Fruit fly (Drosophila melanogaster) whole organism, embryonic: ENCODE data around the gene CG44174.
A peak's percentile ranks its signal among the peaks of the same experiment; 100 is the strongest.

Experiments used
- ATbp ChIP-seq: fragments of 200-800 bp; sonication (Bioruptor generic); optimal IDR thresholded peaks from 2 replicates; lab custom pipeline; 2017; ENCODE audit warnings: missing biosample characterization, mild to moderate bottlenecking, missing genetic modification characterization, missing genetic modification reagents
- Antp ChIP-seq: fragments of 200-800 bp; sonication (Bioruptor generic); optimal IDR thresholded peaks from 3 replicates; lab custom pipeline; 2016; ENCODE audit warnings: missing biosample characterization, missing genetic modification characterization
- CG10431 ChIP-seq: fragments of 200-800 bp; sonication (Bioruptor generic); optimal IDR thresholded peaks from 3 replicates; lab custom pipeline; 2018; ENCODE audit warnings: missing biosample characterization, mild to moderate bottlenecking, missing genetic modification characterization
- CG10462 ChIP-seq: fragments of 200-800 bp; sonication (Bioruptor generic); optimal IDR thresholded peaks from 2 replicates; lab custom pipeline; 2016; ENCODE audit warnings: missing biosample characterization, missing genetic modification characterization
- CG11696 ChIP-seq: fragments of 200-800 bp; sonication (Bioruptor generic); IDR thresholded peaks from 2 replicates; pipeline ENCODE4 v1.3.6; 2022; ENCODE audit warnings: missing biosample characterization, missing genetic modification characterization
- CG12391 ChIP-seq: fragments of 200-800 bp; sonication (Bioruptor generic); optimal IDR thresholded peaks from 3 replicates; lab custom pipeline; 2018; ENCODE audit warnings: missing biosample characterization, mild to moderate bottlenecking, missing genetic modification characterization, moderate library complexity
- CG14667 ChIP-seq: fragments of 200-800 bp; sonication (Bioruptor generic); IDR thresholded peaks from 2 replicates; pipeline ENCODE4 v1.3.6; 2022; ENCODE audit warnings: missing biosample characterization, missing genetic modification characterization
- CG15514 ChIP-seq: fragments of 200-800 bp; sonication (Bioruptor generic); optimal IDR thresholded peaks from 3 replicates; lab custom pipeline; 2017; ENCODE audit warnings: missing biosample characterization, missing genetic modification characterization, mild to moderate bottlenecking, moderate library complexity, missing genetic modification reagents
- CG18599 ChIP-seq: fragments of 200-800 bp; sonication (Bioruptor generic); optimal IDR thresholded peaks from 3 replicates; lab custom pipeline; 2017; ENCODE audit warnings: missing biosample characterization, missing genetic modification characterization, mild to moderate bottlenecking, moderate library complexity, missing genetic modification reagents
- CG2199 ChIP-seq: fragments of 200-800 bp; sonication (Bioruptor generic); IDR thresholded peaks from 3 replicates; pipeline ENCODE4 v1.3.6; 2022; ENCODE audit warnings: missing biosample characterization, missing genetic modification characterization
- CG31388 ChIP-seq: fragments of 200-800 bp; sonication (Bioruptor generic); optimal IDR thresholded peaks from 2 replicates; lab custom pipeline; 2016; ENCODE audit warnings: missing biosample characterization, missing genetic modification characterization
- CG3995 ChIP-seq: fragments of 200-800 bp; sonication (Bioruptor generic); optimal IDR thresholded peaks from 3 replicates; lab custom pipeline; 2016; ENCODE audit warnings: missing biosample characterization, missing genetic modification characterization
- CG6175 ChIP-seq: fragments of 200-800 bp; sonication (Bioruptor generic); IDR thresholded peaks from 3 replicates; pipeline ENCODE4 v1.3.6; 2022; ENCODE audit warnings: missing biosample characterization, missing genetic modification characterization
- CG8281 ChIP-seq: fragments of 200-800 bp; sonication (Bioruptor generic); optimal IDR thresholded peaks from 2 replicates; lab custom pipeline; 2018; ENCODE audit warnings: missing biosample characterization, mild to moderate bottlenecking, missing genetic modification characterization, moderate library complexity
- CG8388 ChIP-seq: fragments of 200-800 bp; sonication (Bioruptor generic); optimal IDR thresholded peaks from 2 replicates; lab custom pipeline; 2019; ENCODE audit warnings: missing biosample characterization, mild to moderate bottlenecking, missing genetic modification characterization, moderate library complexity
- CkIIα-i1 ChIP-seq: fragments of 200-800 bp; sonication (Bioruptor generic); IDR thresholded peaks from 2 replicates; pipeline ENCODE4 v1.3.6; 2022; ENCODE audit warnings: missing biosample characterization, missing genetic modification characterization
- E2f2 ChIP-seq: fragments of 200-800 bp; sonication (Bioruptor generic); IDR thresholded peaks from 2 replicates; pipeline ENCODE4 v1.3.6; 2022; ENCODE audit warnings: missing biosample characterization, missing genetic modification characterization
- H15 ChIP-seq: fragments of 200-800 bp; sonication (Bioruptor generic); IDR thresholded peaks from 3 replicates; pipeline ENCODE4 v1.3.6; 2022; ENCODE audit warnings: missing biosample characterization, missing genetic modification characterization
- HLH3B ChIP-seq: fragments of 200-800 bp; sonication (Bioruptor generic); IDR thresholded peaks from 2 replicates; pipeline ENCODE4 v1.3.6; 2022; ENCODE audit warnings: missing biosample characterization, missing genetic modification characterization
- Hr78 ChIP-seq, 2 experiments: fragments of 200-800 bp in 1 of 2; fragments of >200 bp in 1 of 2; sonication (Bioruptor generic) in 1 of 2; optimal IDR thresholded peaks; 2 replicates each; lab custom pipeline; 2017 to 2019; ENCODE audit warnings: missing biosample characterization in 2 of 2, missing genetic modification characterization in 2 of 2, mild to moderate bottlenecking in 1 of 2, moderate library complexity in 1 of 2
- Med ChIP-seq: fragments of 200-800 bp; sonication (Bioruptor generic); peaks from one replicate; lab custom pipeline; 2016; ENCODE audit warnings: missing biosample characterization, missing genetic modification characterization, mild to moderate bottlenecking, inconsistent platforms, moderate library complexity
- Opbp ChIP-seq: fragments of 200-800 bp; sonication (Bioruptor generic); IDR thresholded peaks from 3 replicates; pipeline ENCODE4 v1.3.6; 2022; ENCODE audit warnings: missing biosample characterization, missing genetic modification characterization; ENCODE audit not compliant: partially characterized antibody
- Ptx1 ChIP-seq: fragments of 200-800 bp; sonication (Bioruptor generic); IDR thresholded peaks from 2 replicates; pipeline ENCODE4 v1.3.6; 2022; ENCODE audit warnings: missing biosample characterization, missing genetic modification characterization
- Sry-β ChIP-seq: fragments of 200-800 bp; sonication (Bioruptor generic); optimal IDR thresholded peaks from 2 replicates; lab custom pipeline; 2018; ENCODE audit warnings: missing biosample characterization, mild to moderate bottlenecking, missing genetic modification characterization, moderate library complexity
- Sry-δ ChIP-seq: fragments of 200-800 bp; sonication (Bioruptor generic); optimal IDR thresholded peaks from 2 replicates; lab custom pipeline; 2016; ENCODE audit warnings: missing biosample characterization, missing genetic modification characterization
- abd-A ChIP-seq: fragments of 200-800 bp; sonication (Bioruptor generic); optimal IDR thresholded peaks from 3 replicates; lab custom pipeline; 2019; ENCODE audit warnings: missing biosample characterization, mild to moderate bottlenecking, missing genetic modification characterization, moderate library complexity
- bab2 ChIP-seq: fragments of 200-800 bp; sonication (Bioruptor generic); optimal IDR thresholded peaks from 2 replicates; lab custom pipeline; 2016; ENCODE audit warnings: missing biosample characterization, missing genetic modification characterization
- chinmo ChIP-seq: fragments of 200-800 bp; sonication (Bioruptor generic); IDR thresholded peaks from 4 replicates; pipeline ENCODE4 v1.3.6; 2022; ENCODE audit warnings: missing biosample characterization, missing genetic modification characterization; ENCODE audit not compliant: partially characterized antibody
- chn ChIP-seq: fragments of 200-800 bp; sonication (Bioruptor generic); optimal IDR thresholded peaks from 2 replicates; lab custom pipeline; 2016; ENCODE audit warnings: missing biosample characterization, missing genetic modification characterization
- crol ChIP-seq: fragments of 200-800 bp; sonication (Bioruptor generic); IDR thresholded peaks from 2 replicates; pipeline ENCODE4 v1.3.6; 2022; ENCODE audit warnings: missing biosample characterization, missing genetic modification characterization
- gce ChIP-seq: fragments of 200-800 bp; sonication (Bioruptor generic); IDR thresholded peaks from 3 replicates; pipeline ENCODE4 v1.3.6; 2022; ENCODE audit warnings: missing biosample characterization, missing genetic modification characterization
- jumu ChIP-seq: fragments of 200-800 bp; sonication (Bioruptor generic); optimal IDR thresholded peaks from 3 replicates; lab custom pipeline; 2016; ENCODE audit warnings: missing biosample characterization, missing genetic modification characterization
- kni ChIP-seq: fragments of 200-800 bp; sonication (Bioruptor generic); optimal IDR thresholded peaks from 3 replicates; lab custom pipeline; 2017; ENCODE audit warnings: mild to moderate bottlenecking, missing biosample characterization, missing genetic modification reagents, missing genetic modification characterization
- nerfin-1 ChIP-seq: fragments of 200-800 bp; sonication (Bioruptor generic); optimal IDR thresholded peaks from 3 replicates; lab custom pipeline; 2019; ENCODE audit warnings: missing biosample characterization, mild to moderate bottlenecking, missing genetic modification characterization, moderate library complexity
- nom ChIP-seq: fragments of 200-800 bp; sonication (Bioruptor generic); optimal IDR thresholded peaks from 2 replicates; lab custom pipeline; 2017; ENCODE audit warnings: missing biosample characterization, missing genetic modification characterization, mild to moderate bottlenecking, moderate library complexity, missing genetic modification reagents
- odd ChIP-seq: fragments of 200-800 bp; sonication (Bioruptor generic); optimal IDR thresholded peaks from 2 replicates; lab custom pipeline; 2017; ENCODE audit warnings: missing biosample characterization, mild to moderate bottlenecking, missing genetic modification characterization
- pros ChIP-seq: fragments of 200-800 bp; sonication (Bioruptor generic); optimal IDR thresholded peaks from 3 replicates; lab custom pipeline; 2019; ENCODE audit warnings: missing biosample characterization, mild to moderate bottlenecking, missing genetic modification characterization, moderate library complexity
- sd ChIP-seq: fragments of 200-800 bp; sonication (Bioruptor generic); optimal IDR thresholded peaks from 3 replicates; lab custom pipeline; 2018; ENCODE audit warnings: missing biosample characterization, mild to moderate bottlenecking, missing genetic modification characterization, moderate library complexity
- sens ChIP-seq: fragments of 200-800 bp; sonication (Bioruptor generic); peaks from one replicate; lab custom pipeline; 2016; ENCODE audit warnings: missing biosample characterization, missing genetic modification characterization

The CG44174 gene

DNA sequence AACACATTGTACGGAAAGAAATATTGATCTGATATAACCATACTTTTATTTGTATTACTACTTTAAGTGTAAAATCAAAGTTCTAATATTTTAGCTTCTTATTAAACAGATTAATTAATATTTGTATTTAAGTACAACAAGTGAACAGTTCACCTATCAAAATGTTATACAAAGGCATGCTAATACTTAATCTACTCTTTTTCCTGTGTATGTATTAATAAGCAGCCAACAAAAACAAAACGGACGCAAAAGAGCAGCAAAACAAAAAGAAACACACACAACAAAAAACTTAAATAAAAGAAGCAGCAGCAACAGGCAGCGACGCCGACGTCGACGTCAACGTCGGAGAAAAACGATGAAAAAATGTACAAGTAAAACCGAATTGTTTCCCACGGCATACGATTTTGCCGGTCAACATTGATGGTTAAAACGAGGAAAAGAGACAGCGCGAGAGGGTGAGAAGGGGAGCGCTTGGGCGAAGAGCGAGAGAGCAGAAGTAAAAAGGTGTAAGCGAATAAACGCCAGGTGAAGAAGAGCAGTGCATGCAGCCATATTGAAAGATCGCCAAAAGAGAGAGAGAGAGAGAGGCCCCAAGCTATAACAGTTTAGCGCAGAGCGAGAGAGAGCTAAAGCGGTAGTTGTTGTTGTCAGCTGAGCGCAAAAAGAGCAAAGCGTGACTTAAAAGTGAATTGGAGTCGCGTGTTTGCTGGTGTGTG lies 24.1 kb upstream of the CG44174 start (continued):
- TF ChIP-seq HLH3B (GFP tag; lab: Robert Waterston, UW): no peak
- TF ChIP-seq CG15514 (GFP tag; lab: Kevin White, UChicago): no peak
- no peak for TF ChIP-seq E2f2 (GFP tag; lab: Robert Waterston, UW)
- TF ChIP-seq ATbp (GFP tag; lab: Kevin White, UChicago): no peak
- TF ChIP-seq CG11696 (GFP tag; lab: Robert Waterston, UW): no peak
- TF ChIP-seq Sry-δ (GFP tag; lab: Kevin White, UChicago): no peak
- TF ChIP-seq Antp (GFP tag; lab: Kevin White, UChicago): no peak

DNA sequence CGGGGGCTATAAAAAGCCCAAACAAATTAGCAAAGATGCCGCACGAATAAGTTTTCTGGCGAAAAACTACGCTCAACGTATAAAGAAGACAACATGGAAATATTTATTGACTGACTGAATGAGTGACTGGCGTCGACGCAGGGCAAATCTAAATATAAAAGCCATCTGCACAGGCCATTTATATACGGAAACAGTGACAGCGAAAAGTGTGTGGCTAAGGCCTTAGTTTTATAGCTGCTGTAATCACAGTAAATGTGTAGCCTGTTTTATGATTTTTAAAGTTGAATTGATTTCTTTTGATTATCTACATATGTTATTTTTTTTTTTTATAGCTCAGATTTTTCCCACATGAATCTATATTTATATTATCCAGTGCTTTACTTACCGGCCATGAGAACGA lies 21.9 kb upstream of the CG44174 start:
- TF ChIP-seq chn (GFP tag; lab: Kevin White, UChicago): no peak
- TF ChIP-seq sens: peak; percentile 55
- no peak for TF ChIP-seq Sry-β (GFP tag; lab: Kevin White, UChicago)
- TF ChIP-seq CG8388 (GFP tag; lab: Kevin White, UChicago): peak; percentile 89
- TF ChIP-seq CG8281 (tag; lab: Kevin White, UChicago): peak; percentile 76

DNA sequence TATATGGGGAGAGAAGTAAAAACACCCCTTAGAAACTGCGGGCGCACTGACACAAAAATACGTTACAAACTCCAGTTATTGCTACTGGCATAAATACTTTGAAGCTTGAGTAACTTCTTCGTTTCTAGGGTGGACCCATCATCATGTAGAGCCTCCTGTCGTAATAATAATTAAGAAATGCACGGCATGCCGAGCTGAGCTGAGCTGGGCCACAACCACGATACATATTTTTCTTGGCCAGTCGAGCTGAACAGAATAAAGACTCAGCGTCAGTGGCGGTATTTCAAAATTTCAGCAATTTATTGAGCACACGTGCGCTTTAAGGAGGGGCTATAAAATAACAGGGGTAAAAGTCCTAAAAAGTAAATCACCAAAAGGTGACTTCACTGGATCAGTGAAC lies 21.0 kb upstream of the CG44174 start:
- TF ChIP-seq kni (GFP tag; lab: Kevin White, UChicago) (peak; percentile 7), abd-A (no peak), CkIIα-i1 (GFP tag; lab: Robert Waterston, UW) (no peak), Ptx1 (GFP tag; lab: Robert Waterston, UW) (no peak), CG6175 (GFP tag; lab: Robert Waterston, UW) (no peak), CG10431 (GFP tag; lab: Kevin White, UChicago) (peak; percentile 40), sens (peak; percentile 63), bab2 (GFP tag; lab: Kevin White, UChicago) (no peak), sd (peak; percentile 19), CG8281 (tag; lab: Kevin White, UChicago) (no peak), CG18599 (GFP tag; lab: Kevin White, UChicago) (no peak), nerfin-1 (tag; lab: Kevin White, UChicago) (peak; percentile 78), odd (no peak), CG31388 (GFP tag; lab: Kevin White, UChicago) (no peak), Med (GFP tag; lab: Kevin White, UChicago) (peak; percentile 32), pros (GFP tag; lab: Kevin White, UChicago) (peak; percentile 79), nom (GFP tag; lab: Kevin White, UChicago) (peak; percentile 92), jumu (GFP tag; lab: Kevin White, UChicago) (no peak), gce (no peak), CG12391 (tag; lab: Kevin White, UChicago) (no peak), CG3995 (GFP tag; lab: Kevin White, UChicago) (no peak)

DNA sequence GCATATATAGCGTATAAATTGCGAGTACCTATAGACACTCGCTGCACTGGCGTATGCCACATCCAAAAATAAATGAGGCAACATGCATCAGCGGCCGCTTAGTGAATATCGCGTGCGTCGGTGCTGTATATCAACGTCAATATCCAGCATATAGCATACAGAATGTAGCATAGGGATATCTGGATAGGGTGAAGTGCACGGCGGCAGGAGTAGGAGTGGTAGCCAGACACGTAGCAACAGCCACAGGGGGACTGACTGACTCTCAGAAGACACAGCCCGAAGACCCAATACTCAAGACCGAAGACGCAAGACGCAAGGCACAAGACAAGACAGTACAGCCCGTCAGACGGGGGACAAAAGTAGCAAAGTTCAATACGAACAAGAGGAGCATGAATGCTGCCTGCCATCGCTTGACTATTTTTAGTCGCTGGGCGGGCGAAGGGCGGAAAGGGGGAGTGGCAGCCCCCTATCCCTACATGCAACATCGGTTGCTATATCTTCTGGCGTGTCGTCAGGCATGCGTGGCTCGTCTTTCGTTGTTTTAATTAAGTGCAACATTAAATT lies 19.8 kb upstream of the CG44174 start:
- TF ChIP-seq CG10462: no peak
- peak; percentile 83 for TF ChIP-seq nom (GFP tag; lab: Kevin White, UChicago)
- peak; percentile 70 for TF ChIP-seq crol (GFP tag; lab: Robert Waterston, UW)
- peak in 1 of 2 experiments; percentile 6 for TF ChIP-seq Hr78 (GFP tag; optimal IDR thresholded peaks at IDR 0.05; lab: Kevin White, UChicago)
- TF ChIP-seq CG14667 (GFP tag; lab: Robert Waterston, UW): no peak
- TF ChIP-seq CG2199 (GFP tag; lab: Robert Waterston, UW): 0 out of 3 replicates have a peak, but pooled peaks have one; percentile 38
- peak; percentile 89 for TF ChIP-seq pros (GFP tag; lab: Kevin White, UChicago)
- TF ChIP-seq H15: no peak
- TF ChIP-seq Opbp (GFP tag; lab: Robert Waterston, UW): 0 out of 3 replicates have a peak, but pooled peaks have one; percentile 21
- TF ChIP-seq chinmo (GFP tag; lab: Robert Waterston, UW): 0 out of 4 replicates have a peak, but pooled peaks have one; percentile 6
